Fruit fly (Drosophila melanogaster) whole organism, pupa: ENCODE measurements around the gene CG15498.
A peak's percentile ranks its signal among the peaks of the same experiment; 100 is the strongest.

Experiments used
- CG10348 ChIP-seq: fragments of 200-800 bp; sonication (Bioruptor generic); IDR thresholded peaks from 2 replicates; pipeline ENCODE4 v1.3.6; 2022; ENCODE audit warnings: missing biosample characterization, missing genetic modification characterization
- CG12605 ChIP-seq: fragments of 200-800 bp; sonication (Bioruptor generic); IDR thresholded peaks from 2 replicates; pipeline ENCODE4 v1.3.6; 2022; ENCODE audit warnings: missing biosample characterization, missing genetic modification characterization
- CG13204 ChIP-seq: fragments of 200-800 bp; sonication (Bioruptor generic); optimal IDR thresholded peaks from 2 replicates; lab custom pipeline; 2018; ENCODE audit warnings: missing biosample characterization, mild to moderate bottlenecking, missing genetic modification characterization, moderate library complexity
- CG14655 ChIP-seq: fragments of 200-800 bp; sonication (Bioruptor generic); optimal IDR thresholded peaks from 3 replicates; lab custom pipeline; 2017; ENCODE audit warnings: mild to moderate bottlenecking, missing biosample characterization, missing genetic modification reagents, missing genetic modification characterization
- CG15710 ChIP-seq: fragments of 200-800 bp; sonication (Bioruptor generic); optimal IDR thresholded peaks from 2 replicates; lab custom pipeline; 2018; ENCODE audit warnings: missing biosample characterization, mild to moderate bottlenecking, missing genetic modification characterization, moderate library complexity
- CG17806 ChIP-seq: fragments of 200-800 bp; sonication (Bioruptor generic); optimal IDR thresholded peaks from 2 replicates; lab custom pipeline; 2018; ENCODE audit warnings: missing biosample characterization, mild to moderate bottlenecking, missing genetic modification characterization, moderate library complexity
- CG32121 ChIP-seq: fragments of 200-800 bp; sonication (Bioruptor generic); IDR thresholded peaks from 2 replicates; pipeline ENCODE4 v1.3.6; 2022; ENCODE audit warnings: missing biosample characterization, missing genetic modification characterization
- CG34367 ChIP-seq: fragments of 200-800 bp; sonication (Bioruptor generic); optimal IDR thresholded peaks from 2 replicates; lab custom pipeline; 2018; ENCODE audit warnings: missing biosample characterization, mild to moderate bottlenecking, missing genetic modification characterization
- CG4496 ChIP-seq: fragments of 200-800 bp; sonication (Bioruptor generic); IDR thresholded peaks from 3 replicates; pipeline ENCODE4 v1.3.6; 2022; ENCODE audit warnings: missing biosample characterization, missing genetic modification characterization
- CG8159 ChIP-seq: fragments of 200-800 bp; sonication (Bioruptor generic); optimal IDR thresholded peaks from 3 replicates; lab custom pipeline; 2018; ENCODE audit warnings: missing biosample characterization, mild to moderate bottlenecking, missing genetic modification characterization, moderate library complexity
- CG8301 ChIP-seq: fragments of 200-800 bp; sonication (Bioruptor generic); optimal IDR thresholded peaks from 2 replicates; lab custom pipeline; 2018; ENCODE audit warnings: missing biosample characterization, mild to moderate bottlenecking, missing genetic modification characterization
- CG9948 ChIP-seq: fragments of 200-800 bp; sonication (Bioruptor generic); optimal IDR thresholded peaks from 2 replicates; lab custom pipeline; 2018; ENCODE audit warnings: missing biosample characterization, mild to moderate bottlenecking, missing genetic modification characterization, moderate library complexity
- D1 ChIP-seq: fragments of 200-800 bp; sonication (Bioruptor generic); optimal IDR thresholded peaks from 2 replicates; lab custom pipeline; 2018; ENCODE audit warnings: missing biosample characterization, mild to moderate bottlenecking, missing genetic modification characterization, moderate library complexity
- EcR ChIP-seq: fragments of 200-800 bp; sonication (Bioruptor generic); optimal IDR thresholded peaks from 3 replicates; lab custom pipeline; 2019; ENCODE audit warnings: missing biosample characterization, missing genetic modification characterization, mild to moderate bottlenecking, moderate library complexity, missing genetic modification reagents
- Ets98B ChIP-seq: fragments of 200-800 bp; sonication (Bioruptor generic); IDR thresholded peaks from 2 replicates; pipeline ENCODE4 v1.3.6; 2022; ENCODE audit warnings: missing biosample characterization, missing genetic modification characterization
- Pif1A ChIP-seq: fragments of 200-800 bp; sonication (Bioruptor generic); optimal IDR thresholded peaks from 3 replicates; lab custom pipeline; 2016; ENCODE audit warnings: missing biosample characterization, missing genetic modification characterization
- Pif1B ChIP-seq: fragments of 200-800 bp; sonication (Bioruptor generic); optimal IDR thresholded peaks from 3 replicates; lab custom pipeline; 2016; ENCODE audit warnings: missing biosample characterization, missing genetic modification characterization
- Snoo ChIP-seq: fragments of 200-800 bp; sonication (Bioruptor generic); optimal IDR thresholded peaks from 3 replicates; lab custom pipeline; 2017; ENCODE audit warnings: missing biosample characterization, mild to moderate bottlenecking, missing genetic modification characterization, inconsistent platforms
- fd96Ca ChIP-seq: fragments of 200-800 bp; sonication (Bioruptor generic); IDR thresholded peaks from 3 replicates; pipeline ENCODE4 v1.3.6; 2022; ENCODE audit warnings: missing biosample characterization, missing genetic modification characterization
- gl ChIP-seq: fragments of 200-800 bp; sonication (Bioruptor generic); optimal IDR thresholded peaks from 2 replicates; lab custom pipeline; 2018; ENCODE audit warnings: missing biosample characterization, mild to moderate bottlenecking, missing genetic modification characterization
- rn ChIP-seq: fragments of 200-800 bp; sonication (Bioruptor generic); IDR thresholded peaks from 2 replicates; pipeline ENCODE4 v1.3.6; 2022; ENCODE audit warnings: missing biosample characterization, missing genetic modification characterization

The CG15498 gene

DNA sequence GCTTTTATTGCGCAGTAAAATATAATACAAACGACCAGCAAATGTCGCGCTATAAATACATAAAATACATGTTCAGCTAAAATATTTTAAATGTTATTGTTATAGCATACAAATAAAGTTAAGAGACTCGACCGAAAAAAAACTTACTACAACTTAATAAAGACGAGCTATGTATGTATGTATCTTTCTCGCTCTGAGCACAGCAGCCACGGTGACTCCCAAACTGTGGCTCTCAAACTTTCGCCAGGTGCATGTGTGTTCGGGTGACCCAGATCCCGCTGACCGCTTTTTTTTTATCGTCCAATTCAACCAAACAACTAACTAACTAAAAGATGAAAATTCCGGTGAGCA is 13.2 kb upstream of the CG15498 start:
- TF ChIP-seq fd96Ca (GFP tag; lab: Robert Waterston, UW) = no peak
- no peak for TF ChIP-seq D1 (tag; lab: Kevin White, UChicago)
- TF ChIP-seq CG8159 (tag; lab: Kevin White, UChicago) = no peak
- no peak for TF ChIP-seq CG14655 (GFP tag; lab: Kevin White, UChicago)

DNA sequence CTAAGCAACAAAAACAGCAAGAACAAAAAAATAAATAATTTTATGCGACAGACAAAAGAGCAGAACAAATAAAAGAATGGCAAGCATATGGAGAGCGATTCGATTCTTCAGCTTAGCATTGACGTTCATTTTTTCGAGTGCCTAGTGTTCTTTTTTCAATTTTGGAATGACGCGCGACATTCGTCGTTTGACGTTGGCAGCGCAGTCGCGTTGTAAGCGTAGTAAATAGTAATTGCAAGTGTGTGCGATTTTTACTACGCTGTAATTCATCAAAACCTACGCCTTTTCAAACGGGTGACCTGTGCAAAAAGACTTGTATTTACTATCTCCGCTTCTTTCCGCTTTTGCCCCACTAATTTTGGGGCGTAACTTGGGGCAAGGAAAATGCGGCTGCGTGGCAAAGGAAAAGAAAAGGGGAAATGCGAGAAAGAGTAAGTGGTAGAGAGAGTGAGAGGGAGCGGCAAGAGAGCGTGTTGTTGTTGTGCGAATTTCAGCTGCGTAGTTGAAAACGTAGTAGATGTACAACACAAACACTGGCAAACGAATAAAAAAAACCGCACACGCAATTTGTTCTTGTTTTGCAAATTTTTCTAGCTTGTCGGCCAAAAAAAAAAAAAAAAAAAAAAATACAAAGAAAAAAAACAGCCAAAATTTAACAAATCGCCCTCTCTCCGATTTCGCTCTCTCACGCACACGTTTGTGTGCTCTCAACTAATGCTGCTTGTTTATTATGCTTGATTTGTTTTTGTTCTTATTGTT is 12.6 kb upstream of the CG15498 start:
- TF ChIP-seq Ets98B (GFP tag; lab: Robert Waterston, UW) (peak; percentile 53; the same call in 1 of the 2 replicates), fd96Ca (GFP tag; lab: Robert Waterston, UW) (peak; percentile 67; the same call in 2 of the 3 replicates), CG17806 (tag; lab: Kevin White, UChicago) (no peak), D1 (tag; lab: Kevin White, UChicago) (no peak), CG4496 (GFP tag; lab: Robert Waterston, UW) (peak; percentile 64), rn (no peak), Pif1B (no peak), EcR (GFP tag; lab: Kevin White, UChicago) (no peak), CG32121 (GFP tag; lab: Robert Waterston, UW) (peak; percentile 62), CG12605 (GFP tag; lab: Robert Waterston, UW) (peak; percentile 45; the same call in 1 of the 2 replicates)
- TF ChIP-seq, all 21 proteins: peak for 5

DNA sequence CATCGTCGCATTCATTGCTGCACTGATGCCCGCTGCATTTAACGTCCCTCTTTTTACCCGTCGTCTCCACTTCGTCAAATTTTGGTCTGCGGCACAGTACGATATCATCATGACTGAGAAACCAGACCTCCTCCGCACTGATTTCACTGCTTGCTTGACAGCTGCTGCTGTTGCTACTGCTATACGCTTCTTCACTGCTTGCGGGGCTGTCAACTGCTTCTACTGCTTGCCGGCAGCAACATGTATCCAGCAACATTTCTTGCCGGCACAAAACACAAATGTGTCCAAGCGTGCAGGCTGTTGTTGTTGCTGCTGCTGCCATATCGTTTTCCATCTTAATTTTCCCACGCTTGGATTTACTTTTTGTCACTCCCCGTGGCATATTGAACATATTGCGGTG is 11.1 kb upstream of the CG15498 start:
- no peak for TF ChIP-seq Ets98B (GFP tag; lab: Robert Waterston, UW)
- no peak for TF ChIP-seq rn
- TF ChIP-seq CG32121 (GFP tag; lab: Robert Waterston, UW) = peak; percentile 35; the same call in 1 of the 2 replicates
- TF ChIP-seq, all 21 proteins: peak for 1

DNA sequence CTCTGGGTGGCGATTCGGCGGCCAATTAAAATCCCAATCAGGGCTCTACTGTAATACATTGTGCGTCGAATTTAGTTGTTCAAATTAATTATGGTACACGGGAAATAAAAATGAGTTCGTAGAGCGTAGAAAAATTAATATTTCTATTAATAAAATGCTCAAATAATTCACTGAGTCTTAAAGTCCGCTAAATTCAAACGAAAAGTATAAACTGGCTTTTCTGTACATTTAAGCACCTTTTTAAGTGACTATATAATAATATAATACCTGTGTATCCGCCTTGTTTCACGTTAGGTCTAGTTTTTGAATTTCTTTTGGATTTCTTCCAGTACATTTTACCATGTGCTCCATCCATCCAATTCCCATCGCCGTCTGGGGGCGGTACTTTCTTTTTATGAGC is 2.2 kb downstream of the CG15498 start:
- no peak for TF ChIP-seq Pif1B
- no peak for TF ChIP-seq gl (tag; lab: Kevin White, UChicago)
- TF ChIP-seq CG34367 (tag; lab: Kevin White, UChicago) = no peak
- TF ChIP-seq CG13204 = no peak
- TF ChIP-seq CG8301 (tag; lab: Kevin White, UChicago) = no peak
- TF ChIP-seq CG15710 (tag; lab: Kevin White, UChicago) = no peak
- TF ChIP-seq Ets98B (GFP tag; lab: Robert Waterston, UW) = no peak
- TF ChIP-seq CG17806 (tag; lab: Kevin White, UChicago) = no peak
- no peak for TF ChIP-seq EcR (GFP tag; lab: Kevin White, UChicago)
- TF ChIP-seq CG9948 = no peak
- no peak for TF ChIP-seq Pif1A (GFP tag; lab: Kevin White, UChicago)
- no peak for TF ChIP-seq CG4496 (GFP tag; lab: Robert Waterston, UW)
- TF ChIP-seq CG8159 (tag; lab: Kevin White, UChicago) = no peak
- TF ChIP-seq CG12605 (GFP tag; lab: Robert Waterston, UW) = no peak
- TF ChIP-seq CG14655 (GFP tag; lab: Kevin White, UChicago) = no peak
- TF ChIP-seq rn = no peak

DNA sequence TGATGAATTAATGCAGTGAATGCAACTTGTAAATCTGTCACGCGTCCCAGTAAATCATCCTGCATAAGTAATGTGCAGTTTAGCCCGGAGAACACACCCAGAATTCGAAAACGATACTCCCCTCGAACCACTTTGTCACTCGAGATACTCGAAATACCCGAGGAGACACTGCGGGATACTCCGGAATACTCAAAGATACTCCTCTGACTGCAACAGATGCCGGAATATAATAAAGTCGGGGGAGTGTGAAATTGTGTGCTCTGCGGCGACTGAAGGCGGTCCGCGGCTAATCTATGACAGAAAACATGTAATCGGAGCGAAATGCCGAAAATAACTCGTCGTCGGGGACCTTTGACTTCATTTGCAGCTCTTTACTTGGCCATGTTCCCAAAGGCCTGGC is 2.6 kb downstream of the CG15498 start:
- TF ChIP-seq Ets98B (GFP tag; lab: Robert Waterston, UW) (no peak), Snoo (tag; lab: Kevin White, UChicago) (no peak), D1 (tag; lab: Kevin White, UChicago) (no peak), CG14655 (GFP tag; lab: Kevin White, UChicago) (no peak), CG8159 (tag; lab: Kevin White, UChicago) (no peak), rn (no peak), CG10348 (GFP tag; lab: Robert Waterston, UW) (no peak), Pif1A (GFP tag; lab: Kevin White, UChicago) (no peak), CG13204 (no peak), CG12605 (GFP tag; lab: Robert Waterston, UW) (no peak), CG4496 (GFP tag; lab: Robert Waterston, UW) (no peak)

DNA sequence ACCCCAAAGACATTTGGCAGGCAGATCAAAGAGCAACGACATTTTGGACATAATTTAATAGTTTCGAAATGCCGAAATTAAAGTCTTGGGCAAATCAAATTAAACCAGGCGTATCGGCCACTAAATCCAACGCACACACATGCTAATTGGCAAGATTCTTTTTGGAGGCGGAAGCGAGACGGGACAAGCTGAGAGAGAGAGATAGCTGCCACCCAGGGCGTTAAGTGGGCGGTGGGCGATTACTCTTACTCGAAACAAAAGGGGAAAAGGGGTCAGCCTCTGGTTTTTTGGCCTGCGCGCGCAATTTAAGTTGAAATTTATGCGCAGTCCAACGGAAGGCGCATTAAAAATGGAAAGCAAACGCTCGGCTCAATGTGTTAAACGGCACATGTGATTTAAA is 5.6 kb downstream of the CG15498 start:
- TF ChIP-seq fd96Ca (GFP tag; lab: Robert Waterston, UW) (no peak), CG17806 (tag; lab: Kevin White, UChicago) (no peak), EcR (GFP tag; lab: Kevin White, UChicago) (no peak), CG8301 (tag; lab: Kevin White, UChicago) (no peak), CG4496 (GFP tag; lab: Robert Waterston, UW) (no peak), CG9948 (no peak), CG14655 (GFP tag; lab: Kevin White, UChicago) (no peak), CG34367 (tag; lab: Kevin White, UChicago) (no peak), CG8159 (tag; lab: Kevin White, UChicago) (no peak), Ets98B (GFP tag; lab: Robert Waterston, UW) (no peak), CG13204 (no peak)
- TF ChIP-seq, all 21 proteins: peak for 0
